Fruit fly (Drosophila melanogaster): ENCODE results near the gene CG18273.

Gene CG18273

DNA sequence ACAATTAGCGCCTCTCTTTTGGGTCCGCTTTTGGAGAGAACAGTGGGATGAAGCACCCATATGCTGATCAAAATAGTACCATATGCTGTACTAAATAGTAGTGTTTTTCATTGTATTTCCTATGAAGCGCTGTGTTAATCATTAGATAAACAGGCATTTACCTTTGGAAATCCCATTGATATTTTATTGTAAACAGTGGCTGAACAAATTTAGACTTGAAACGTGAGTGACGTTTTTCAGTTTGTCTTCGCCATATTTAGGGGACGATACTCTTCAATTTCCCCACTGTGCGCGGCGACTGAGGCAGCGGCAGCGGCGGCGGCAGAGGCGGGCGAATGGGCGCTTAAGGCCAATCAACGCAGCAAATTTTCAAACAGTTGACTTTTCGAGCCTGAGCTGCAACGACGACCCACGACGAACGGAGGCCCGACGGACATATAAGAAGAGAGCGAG is 12.2 kb upstream of the CG18273 start (continued):
- peak in 1 of 3 experiments; percentile 54 for TF ChIP-seq lola (GFP tag; optimal IDR thresholded peaks at IDR 0.05)
- no peak for TF ChIP-seq CG7963 (GFP tag; IDR thresholded peaks at IDR 0.05; ENCODE audit: partially characterized antibody)
- TF ChIP-seq E2f1 (GFP tag; IDR thresholded peaks at IDR 0.05) = peak; percentile 74
- TF ChIP-seq odd (GFP tag; optimal IDR thresholded peaks at IDR 0.05) = peak; percentile 89
- peak; percentile 82 for TF ChIP-seq sug (tag; optimal IDR thresholded peaks at IDR 0.05)
- TF ChIP-seq Hsf (GFP tag; optimal IDR thresholded peaks at IDR 0.05) = peak; percentile 68
- no peak for TF ChIP-seq Sin3A (optimal IDR thresholded peaks at IDR 0.05)
- TF ChIP-seq Nf-YB (GFP tag; optimal IDR thresholded peaks at IDR 0.05) = peak; percentile 58

DNA sequence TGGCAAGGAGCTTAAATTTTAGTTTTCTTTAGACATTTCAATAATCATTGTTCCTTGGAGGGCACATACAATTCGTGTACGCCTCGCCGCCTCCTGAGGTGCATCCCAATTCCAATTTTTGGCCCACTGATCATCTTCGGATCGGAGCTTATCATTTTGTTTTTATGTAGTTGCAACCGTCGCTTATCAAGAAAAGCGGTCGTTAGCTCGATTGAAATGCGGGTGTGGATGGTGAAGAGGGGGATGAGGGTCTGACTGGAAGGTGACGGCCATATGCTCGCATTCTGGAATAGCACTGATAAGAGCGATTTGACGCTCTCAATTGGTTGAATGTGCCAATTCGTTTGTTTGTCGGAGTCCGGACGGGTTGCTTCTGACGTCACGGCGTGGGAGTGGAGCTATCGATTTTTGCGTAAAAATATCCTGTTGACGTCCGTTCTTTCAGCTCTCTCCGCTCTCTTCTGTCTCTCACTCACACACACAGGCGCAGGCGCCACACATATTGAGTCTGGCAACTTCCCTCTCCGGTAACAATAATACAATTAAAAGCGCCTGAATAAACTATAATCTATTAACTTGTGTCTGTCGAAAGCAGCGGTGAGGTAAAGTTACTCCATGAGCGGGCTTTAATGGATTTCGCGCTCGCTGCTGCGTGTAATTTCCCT is 11.7 kb upstream of the CG18273 start:
- no peak for TF ChIP-seq E2f1 (GFP tag; IDR thresholded peaks at IDR 0.05)
- TF ChIP-seq chinmo (GFP tag; IDR thresholded peaks at IDR 0.05; ENCODE audit: partially characterized antibody) = 0 out of 4 replicates have a peak, but pooled peaks have one; percentile 10
- no peak for TF ChIP-seq CG2116 (GFP tag; optimal IDR thresholded peaks at IDR 0.05)
- peak; percentile 26 for TF ChIP-seq Med (GFP tag)
- no peak for TF ChIP-seq Ptx1 (GFP tag; IDR thresholded peaks at IDR 0.05)
- peak; percentile 71 for TF ChIP-seq CG12769 (tag; optimal IDR thresholded peaks at IDR 0.05)
- no peak for TF ChIP-seq CG6689 (GFP tag; IDR thresholded peaks at IDR 0.05)
- no peak for TF ChIP-seq CG15269 (tag; optimal IDR thresholded peaks at IDR 0.05)
- TF ChIP-seq seq (GFP tag; IDR thresholded peaks at IDR 0.05) = no peak
- no peak for TF ChIP-seq CG5180 (GFP tag; optimal IDR thresholded peaks at IDR 0.05)
- TF ChIP-seq her (GFP tag; optimal IDR thresholded peaks at IDR 0.05) = no peak
- peak; percentile 36 for TF ChIP-seq gcm (GFP tag; optimal IDR thresholded peaks at IDR 0.05)
- no peak for TF ChIP-seq jing (GFP tag; optimal IDR thresholded peaks at IDR 0.05)
- peak; percentile 51 to 81 for TF ChIP-seq Trl (optimal IDR thresholded peaks at IDR 0.05)
- no peak for TF ChIP-seq Trl (GFP tag; optimal IDR thresholded peaks at IDR 0.05)
- TF ChIP-seq cg (GFP tag; optimal IDR thresholded peaks at IDR 0.05) = peak; percentile 51
- peak; percentile 41 for TF ChIP-seq CG10274 (GFP tag; optimal IDR thresholded peaks at IDR 0.05)
- no peak for TF ChIP-seq CG1602 (GFP tag; optimal IDR thresholded peaks at IDR 0.05)
- peak; percentile 74 for TF ChIP-seq crol (GFP tag; IDR thresholded peaks at IDR 0.05)
- no peak for TF ChIP-seq CG17568 (GFP tag; optimal IDR thresholded peaks at IDR 0.05)
- peak; percentile 95 for TF ChIP-seq onecut (GFP tag; IDR thresholded peaks at IDR 0.05)
- no peak for TF ChIP-seq klu (GFP tag; IDR thresholded peaks at IDR 0.05)
- TF ChIP-seq CG18476 (GFP tag; optimal IDR thresholded peaks at IDR 0.05) = no peak
- TF ChIP-seq grn (GFP tag; optimal IDR thresholded peaks at IDR 0.05) = peak; percentile 21
- TF ChIP-seq BEAF-32 (GFP tag; optimal IDR thresholded peaks at IDR 0.05) = no peak
- no peak for TF ChIP-seq CG7745 (tag; optimal IDR thresholded peaks at IDR 0.05)
- peak; percentile 53 for TF ChIP-seq twi (tag; optimal IDR thresholded peaks at IDR 0.05)
- no peak for TF ChIP-seq Hr3 (GFP tag; optimal IDR thresholded peaks at IDR 0.05)
- TF ChIP-seq sd (tag; optimal IDR thresholded peaks at IDR 0.05) = peak; percentile 47
- TF ChIP-seq H15 (GFP tag; IDR thresholded peaks at IDR 0.05) = no peak

DNA sequence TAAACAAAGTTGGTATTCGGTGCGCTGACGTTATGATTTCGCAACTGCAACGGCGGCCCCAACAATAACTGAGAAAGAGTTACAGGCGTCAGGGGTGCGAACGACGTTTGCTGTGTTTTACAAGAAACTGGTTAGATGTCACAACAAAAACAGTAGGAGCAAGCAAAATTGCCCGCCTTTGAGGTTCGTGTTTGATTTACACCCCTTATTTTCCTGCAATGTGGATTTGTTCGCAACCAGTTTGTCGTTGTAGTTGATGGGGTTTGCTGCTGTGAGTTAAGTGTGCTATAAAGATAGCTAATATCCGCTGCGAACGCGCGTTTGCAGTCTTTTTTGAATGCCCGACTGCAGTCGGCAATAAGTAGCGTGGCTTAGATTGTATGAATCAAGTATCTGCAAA is 11.1 kb upstream of the CG18273 start:
- TF ChIP-seq CG11695 (GFP tag; IDR thresholded peaks at IDR 0.05) = no peak
- TF ChIP-seq CG1602 (GFP tag; optimal IDR thresholded peaks at IDR 0.05) = no peak
- no peak for TF ChIP-seq Mad (GFP tag; optimal IDR thresholded peaks at IDR 0.05)
- no peak for TF ChIP-seq CG17802 (tag; optimal IDR thresholded peaks at IDR 0.05)
- no peak for TF ChIP-seq bsh (GFP tag; optimal IDR thresholded peaks at IDR 0.05)
- TF ChIP-seq sr (GFP tag; IDR thresholded peaks at IDR 0.05) = no peak
- no peak for TF ChIP-seq fd96Cb (tag; optimal IDR thresholded peaks at IDR 0.05)
- 0 out of 3 replicates have a peak, but pooled peaks have one; percentile 24 for TF ChIP-seq ci (GFP tag; IDR thresholded peaks at IDR 0.05)
- no peak for TF ChIP-seq CG4730 (GFP tag; IDR thresholded peaks at IDR 0.05)
- TF ChIP-seq Med (GFP tag) = peak; percentile 67
- TF ChIP-seq Deaf1 (tag; optimal IDR thresholded peaks at IDR 0.05) = no peak
- no peak for TF ChIP-seq CG14667 (GFP tag; IDR thresholded peaks at IDR 0.05)
- TF ChIP-seq lola (GFP tag; optimal IDR thresholded peaks at IDR 0.05) = no peak
- peak; percentile 94 for TF ChIP-seq CG5180 (GFP tag; optimal IDR thresholded peaks at IDR 0.05)
- no peak for TF ChIP-seq unc-4 (GFP tag; IDR thresholded peaks at IDR 0.05; ENCODE audit: partially characterized antibody)
- TF ChIP-seq CG12071 (GFP tag; optimal IDR thresholded peaks at IDR 0.05) = no peak

All from whole organism, embryonic.